Fruit fly (Drosophila melanogaster) whole organism, embryonic: ENCODE data around the gene ATPsynC.

Source experiments
- Asciz ChIP-seq: fragments of 200-800 bp; sonication (Bioruptor generic); optimal IDR thresholded peaks from 2 replicates; lab custom pipeline; 2017; ENCODE audit warnings: missing biosample characterization, mild to moderate bottlenecking, missing genetic modification characterization, missing genetic modification reagents
- CG11085 ChIP-seq: fragments of 200-800 bp; sonication (Bioruptor generic); IDR thresholded peaks from 2 replicates; pipeline ENCODE4 v1.3.6; 2022; ENCODE audit warnings: missing biosample characterization, missing genetic modification characterization
- CG11560 ChIP-seq: fragments of 200-800 bp; sonication (Bioruptor generic); IDR thresholded peaks from 3 replicates; pipeline ENCODE4 v1.3.6; 2022; ENCODE audit warnings: missing biosample characterization, missing genetic modification characterization
- CG15073 ChIP-seq: fragments of 200-800 bp; sonication (Bioruptor generic); optimal IDR thresholded peaks from 2 replicates; lab custom pipeline; 2016; ENCODE audit warnings: missing biosample characterization, missing genetic modification characterization
- CG17829 ChIP-seq: fragments of 200-800 bp; optimal IDR thresholded peaks from 2 replicates; lab custom pipeline; 2019; ENCODE audit warnings: missing biosample characterization, mild to moderate bottlenecking, missing genetic modification characterization, moderate library complexity
- CG2129 ChIP-seq: fragments of 200-800 bp; sonication (Bioruptor generic); IDR thresholded peaks from 2 replicates; pipeline ENCODE4 v1.3.6; 2022; ENCODE audit warnings: missing biosample characterization, missing genetic modification characterization; ENCODE audit not compliant: partially characterized antibody
- CG30403 ChIP-seq: fragments of 200-800 bp; sonication (Bioruptor generic); optimal IDR thresholded peaks from 3 replicates; lab custom pipeline; 2016; ENCODE audit warnings: missing biosample characterization, missing genetic modification characterization
- CG32767 ChIP-seq: fragments of 200-800 bp; sonication (Bioruptor generic); IDR thresholded peaks from 2 replicates; pipeline ENCODE4 v1.3.6; 2022; ENCODE audit warnings: missing biosample characterization, missing genetic modification characterization
- CG4424 ChIP-seq: fragments of 200-800 bp; sonication (Bioruptor generic); optimal IDR thresholded peaks from 3 replicates; lab custom pipeline; 2016; ENCODE audit warnings: missing biosample characterization, missing genetic modification characterization
- CG6765 ChIP-seq: fragments of 200-800 bp; sonication (Bioruptor generic); optimal IDR thresholded peaks from 3 replicates; lab custom pipeline; 2017; ENCODE audit warnings: missing biosample characterization, mild to moderate bottlenecking, missing genetic modification characterization
- CG7372 ChIP-seq: fragments of 200-800 bp; sonication (Bioruptor generic); IDR thresholded peaks from 2 replicates; pipeline ENCODE4 v1.3.6; 2022; ENCODE audit warnings: missing biosample characterization, missing genetic modification characterization
- CG8359 ChIP-seq: fragments of 200-800 bp; sonication (Bioruptor generic); optimal IDR thresholded peaks from 2 replicates; lab custom pipeline; 2017; ENCODE audit warnings: missing biosample characterization, mild to moderate bottlenecking, missing genetic modification characterization, borderline replicate concordance
- CG9437 ChIP-seq: fragments of 200-800 bp; sonication (Bioruptor generic); optimal IDR thresholded peaks from 2 replicates; lab custom pipeline; 2018; ENCODE audit warnings: missing biosample characterization, mild to moderate bottlenecking, missing genetic modification characterization
- CHES-1-like ChIP-seq: fragments of 200-800 bp; sonication (Bioruptor generic); optimal IDR thresholded peaks from 2 replicates; lab custom pipeline; 2016; ENCODE audit warnings: missing biosample characterization, missing genetic modification characterization
- Dad ChIP-seq: fragments of 200-800 bp; sonication (Bioruptor generic); optimal IDR thresholded peaks from 3 replicates; lab custom pipeline; 2016; ENCODE audit warnings: missing biosample characterization, missing genetic modification characterization
- Dek ChIP-seq: fragments of 200-800 bp; sonication (Bioruptor generic); optimal IDR thresholded peaks from 3 replicates; lab custom pipeline; 2019; ENCODE audit warnings: missing biosample characterization, mild to moderate bottlenecking, missing genetic modification characterization, moderate library complexity
- Dip3 ChIP-seq: fragments of 200-800 bp; sonication (Bioruptor generic); optimal IDR thresholded peaks from 3 replicates; lab custom pipeline; 2016; ENCODE audit warnings: missing biosample characterization, missing genetic modification characterization
- Ets97D ChIP-seq: fragments of 200-800 bp; sonication (Bioruptor generic); optimal IDR thresholded peaks from 3 replicates; lab custom pipeline; 2016; ENCODE audit warnings: missing biosample characterization, missing genetic modification characterization
- H15 ChIP-seq: fragments of 200-800 bp; sonication (Bioruptor generic); IDR thresholded peaks from 3 replicates; pipeline ENCODE4 v1.3.6; 2022; ENCODE audit warnings: missing biosample characterization, missing genetic modification characterization
- HLH3B ChIP-seq: fragments of 200-800 bp; sonication (Bioruptor generic); IDR thresholded peaks from 2 replicates; pipeline ENCODE4 v1.3.6; 2022; ENCODE audit warnings: missing biosample characterization, missing genetic modification characterization
- Kr ChIP-seq: fragments of 200-800 bp; sonication (Bioruptor generic); optimal IDR thresholded peaks from 2 replicates; lab custom pipeline; 2017; ENCODE audit warnings: missing biosample characterization, mild to moderate bottlenecking, missing genetic modification characterization
- MESR4 ChIP-seq: fragments of 200-800 bp; sonication (Bioruptor generic); optimal IDR thresholded peaks from 2 replicates; lab custom pipeline; 2018; ENCODE audit warnings: missing biosample characterization, mild to moderate bottlenecking, missing genetic modification characterization, moderate library complexity
- MTF-1 ChIP-seq: fragments of 200-800 bp; sonication (Bioruptor generic); optimal IDR thresholded peaks from 2 replicates; lab custom pipeline; 2018; ENCODE audit warnings: missing biosample characterization, mild to moderate bottlenecking, missing genetic modification characterization, borderline replicate concordance
- Oaz ChIP-seq: fragments of 200-800 bp; sonication (Bioruptor generic); IDR thresholded peaks from 2 replicates; pipeline ENCODE4 v1.3.6; 2022; ENCODE audit warnings: missing biosample characterization, missing genetic modification characterization
- Sox102F ChIP-seq: fragments of 200-800 bp; sonication (Bioruptor generic); optimal IDR thresholded peaks from 2 replicates; lab custom pipeline; 2018; ENCODE audit warnings: missing biosample characterization, mild to moderate bottlenecking, missing genetic modification characterization, moderate library complexity
- Sry-β ChIP-seq: fragments of 200-800 bp; sonication (Bioruptor generic); optimal IDR thresholded peaks from 2 replicates; lab custom pipeline; 2018; ENCODE audit warnings: missing biosample characterization, mild to moderate bottlenecking, missing genetic modification characterization, moderate library complexity
- Ssrp ChIP-seq: fragments of 200-800 bp; sonication (Bioruptor generic); optimal IDR thresholded peaks from 2 replicates; lab custom pipeline; 2018; ENCODE audit warnings: missing biosample characterization, mild to moderate bottlenecking, missing genetic modification characterization, moderate library complexity
- Usf ChIP-seq: fragments of 200-800 bp; sonication (Bioruptor generic); optimal IDR thresholded peaks from 2 replicates; lab custom pipeline; 2017; ENCODE audit warnings: missing genotype, missing biosample characterization, missing genetic modification characterization
- abd-A ChIP-seq: fragments of 200-800 bp; sonication (Bioruptor generic); optimal IDR thresholded peaks from 3 replicates; lab custom pipeline; 2019; ENCODE audit warnings: missing biosample characterization, mild to moderate bottlenecking, missing genetic modification characterization, moderate library complexity
- cato ChIP-seq: fragments of 200-800 bp; sonication (Bioruptor generic); optimal IDR thresholded peaks from 2 replicates; lab custom pipeline; 2016; ENCODE audit warnings: missing biosample characterization, missing genetic modification characterization, borderline replicate concordance
- crp ChIP-seq, 2 experiments: fragments of 200-800 bp; sonication (Bioruptor generic); optimal IDR thresholded peaks; 2 replicates in 1 of 2; 3 replicates in 1 of 2; lab custom pipeline; 2017; ENCODE audit warnings: missing biosample characterization in 2 of 2, missing genetic modification characterization in 2 of 2, mild to moderate bottlenecking in 1 of 2, moderate library complexity in 1 of 2
- dan ChIP-seq: fragments of 200-800 bp; sonication (Bioruptor generic); IDR thresholded peaks from 2 replicates; pipeline ENCODE4 v1.3.6; 2022; ENCODE audit warnings: missing biosample characterization, missing genetic modification characterization
- dmrt11E ChIP-seq: fragments of 200-800 bp; sonication (Bioruptor generic); optimal IDR thresholded peaks from 3 replicates; lab custom pipeline; 2018; ENCODE audit warnings: missing biosample characterization, mild to moderate bottlenecking, missing genetic modification characterization, moderate library complexity
- dpn ChIP-seq, 2 experiments: fragments of 200-800 bp; sonication (Bioruptor generic); optimal IDR thresholded peaks; 3 replicates each; lab custom pipeline; 2016; ENCODE audit warnings: missing biosample characterization in 2 of 2, missing genetic modification characterization in 2 of 2
- dysf ChIP-seq: fragments of 200-800 bp; sonication (Bioruptor generic); IDR thresholded peaks from 3 replicates; pipeline ENCODE4 v1.3.6; 2022; ENCODE audit warnings: missing biosample characterization, missing genetic modification characterization
- jumu ChIP-seq: fragments of 200-800 bp; sonication (Bioruptor generic); optimal IDR thresholded peaks from 3 replicates; lab custom pipeline; 2016; ENCODE audit warnings: missing biosample characterization, missing genetic modification characterization
- knrl ChIP-seq: fragments of 200-800 bp; sonication (Bioruptor generic); IDR thresholded peaks from 3 replicates; pipeline ENCODE4 v1.3.6; 2022; ENCODE audit warnings: missing biosample characterization, missing genetic modification characterization; ENCODE audit not compliant: partially characterized antibody
- lilli ChIP-seq: fragments of 200-800 bp; sonication (Bioruptor generic); optimal IDR thresholded peaks from 3 replicates; lab custom pipeline; 2016; ENCODE audit warnings: missing biosample characterization, missing genetic modification characterization
- lmd ChIP-seq: fragments of 200-800 bp; sonication (Bioruptor generic); IDR thresholded peaks from 2 replicates; pipeline ENCODE4 v1.3.6; 2022; ENCODE audit warnings: missing biosample characterization, missing genetic modification characterization
- lola ChIP-seq, 3 experiments: fragments of >200 bp in 2 of 3; fragments of 200-800 bp in 1 of 3; sonication (Bioruptor generic) in 1 of 3; optimal IDR thresholded peaks; 2 replicates each; lab custom pipeline; 2017 to 2019; ENCODE audit warnings: missing biosample characterization in 3 of 3, missing genetic modification characterization in 3 of 3, mild to moderate bottlenecking in 1 of 3, moderate library complexity in 1 of 3
- pnt ChIP-seq: fragments of 200-800 bp; sonication (Bioruptor generic); optimal IDR thresholded peaks from 3 replicates; lab custom pipeline; 2016; ENCODE audit warnings: missing biosample characterization, missing genetic modification characterization
- prd ChIP-seq, 3 experiments: fragments of >200 bp in 2 of 3; fragments of 200-800 bp in 1 of 3; sonication (Bioruptor generic) in 1 of 3; optimal IDR thresholded peaks in 2 of 3; IDR thresholded peaks in 1 of 3; 2 replicates in 2 of 3; 3 replicates in 1 of 3; pipeline versions ENCODE4 v1.3.6 to Lab custom; 2017 to 2022; ENCODE audit warnings: missing biosample characterization in 1 of 3, missing genetic modification characterization in 1 of 3
- repo ChIP-seq: fragments of 200-800 bp; sonication (Bioruptor generic); optimal IDR thresholded peaks from 2 replicates; lab custom pipeline; 2016; ENCODE audit warnings: missing biosample characterization, missing genetic modification characterization
- scrt ChIP-seq: fragments of 200-800 bp; sonication (Bioruptor generic); optimal IDR thresholded peaks from 2 replicates; lab custom pipeline; 2018; ENCODE audit warnings: missing biosample characterization, mild to moderate bottlenecking, missing genetic modification characterization, moderate library complexity
- sima ChIP-seq: fragments of 200-800 bp; sonication (Bioruptor generic); optimal IDR thresholded peaks from 2 replicates; lab custom pipeline; 2016; ENCODE audit warnings: missing biosample characterization, missing genetic modification characterization
- slbo ChIP-seq: fragments of 200-800 bp; sonication (Bioruptor generic); IDR thresholded peaks from 2 replicates; pipeline ENCODE4 v1.3.6; 2022; ENCODE audit warnings: missing biosample characterization, missing genetic modification characterization
- sob ChIP-seq: fragments of 200-800 bp; sonication (Bioruptor generic); IDR thresholded peaks from 2 replicates; pipeline ENCODE4 v1.3.6; 2022; ENCODE audit warnings: missing biosample characterization, missing genetic modification characterization
- twi ChIP-seq: fragments of 200-800 bp; optimal IDR thresholded peaks from 2 replicates; lab custom pipeline; 2019; ENCODE audit warnings: missing biosample characterization, mild to moderate bottlenecking, missing genetic modification characterization, moderate library complexity

The ATPsynC gene

dm6 chr3R:31218997-31219992 is at the start of gene ATPsynC:
ATPsynC (minus strand) TSS chr3R:31219630.
- TF ChIP-seq CG30403 (GFP tag; lab: Kevin White, UChicago) (no peak), Sry-β (no peak), prd (optimal IDR thresholded peaks at IDR 0.05; lab: Kevin White, UChicago) (no peak), prd (GFP tag; IDR thresholded peaks at IDR 0.05; lab: Robert Waterston, UW) (no peak), dmrt11E (no peak), CG8359 (GFP tag; lab: Kevin White, UChicago) (no peak), scrt (GFP tag; lab: Kevin White, UChicago) (peak; percentile 24), knrl (no peak), Oaz (GFP tag; lab: Robert Waterston, UW) (no peak), CG32767 (GFP tag; lab: Robert Waterston, UW) (no peak), Dek (tag; lab: Kevin White, UChicago) (peak; percentile 61), CG11560 (no peak), CG2129 (GFP tag; lab: Robert Waterston, UW) (no peak), pnt (GFP tag; lab: Kevin White, UChicago) (no peak), dan (GFP tag; lab: Robert Waterston, UW) (no peak), Dad (peak; percentile 63), abd-A (peak; percentile 70), sob (GFP tag; lab: Robert Waterston, UW) (no peak), Asciz (GFP tag; lab: Kevin White, UChicago) (no peak), CG9437 (GFP tag; lab: Kevin White, UChicago) (peak; percentile 5), CG6765 (GFP tag; lab: Kevin White, UChicago) (peak; percentile 78), MESR4 (peak; percentile 100), Ets97D (peak; percentile 94), dysf (GFP tag; lab: Robert Waterston, UW) (no peak), twi (tag; lab: Kevin White, UChicago) (no peak), sima (GFP tag; lab: Kevin White, UChicago) (no peak), jumu (peak; percentile 36), Kr (GFP tag; lab: Kevin White, UChicago) (no peak), CG17829 (tag; lab: Kevin White, UChicago) (peak; percentile 68), dpn (GFP tag; optimal IDR thresholded peaks at IDR 0.05; lab: Kevin White, UChicago) (peak; percentile 36 to 52), CG7372 (no peak), HLH3B (GFP tag; lab: Robert Waterston, UW) (no peak), CG15073 (GFP tag; lab: Kevin White, UChicago) (no peak), CG4424 (GFP tag; lab: Kevin White, UChicago) (no peak), Sox102F (GFP tag; lab: Kevin White, UChicago) (no peak), slbo (no peak), H15 (no peak), Usf (GFP tag; lab: Kevin White, UChicago) (no peak), repo (peak; percentile 33), crp (GFP tag; optimal IDR thresholded peaks at IDR 0.05; lab: Kevin White, UChicago) (no peak), lola (GFP tag; optimal IDR thresholded peaks at IDR 0.05; lab: Kevin White, UChicago) (peak in 1 of 3 experiments; percentile 94), lilli (GFP tag; lab: Kevin White, UChicago) (peak; percentile 75), lmd (GFP tag; lab: Robert Waterston, UW) (no peak), MTF-1 (GFP tag; lab: Kevin White, UChicago) (peak; percentile 7), Ssrp (peak; percentile 1), CG11085 (GFP tag; lab: Robert Waterston, UW) (no peak), CHES-1-like (GFP tag; lab: Kevin White, UChicago) (no peak), Dip3 (no peak), cato (GFP tag; lab: Kevin White, UChicago) (no peak)
